Fruit fly (Drosophila melanogaster): Measurements from ENCODE around the gene mRpL12.

Gene mRpL12

DNA sequence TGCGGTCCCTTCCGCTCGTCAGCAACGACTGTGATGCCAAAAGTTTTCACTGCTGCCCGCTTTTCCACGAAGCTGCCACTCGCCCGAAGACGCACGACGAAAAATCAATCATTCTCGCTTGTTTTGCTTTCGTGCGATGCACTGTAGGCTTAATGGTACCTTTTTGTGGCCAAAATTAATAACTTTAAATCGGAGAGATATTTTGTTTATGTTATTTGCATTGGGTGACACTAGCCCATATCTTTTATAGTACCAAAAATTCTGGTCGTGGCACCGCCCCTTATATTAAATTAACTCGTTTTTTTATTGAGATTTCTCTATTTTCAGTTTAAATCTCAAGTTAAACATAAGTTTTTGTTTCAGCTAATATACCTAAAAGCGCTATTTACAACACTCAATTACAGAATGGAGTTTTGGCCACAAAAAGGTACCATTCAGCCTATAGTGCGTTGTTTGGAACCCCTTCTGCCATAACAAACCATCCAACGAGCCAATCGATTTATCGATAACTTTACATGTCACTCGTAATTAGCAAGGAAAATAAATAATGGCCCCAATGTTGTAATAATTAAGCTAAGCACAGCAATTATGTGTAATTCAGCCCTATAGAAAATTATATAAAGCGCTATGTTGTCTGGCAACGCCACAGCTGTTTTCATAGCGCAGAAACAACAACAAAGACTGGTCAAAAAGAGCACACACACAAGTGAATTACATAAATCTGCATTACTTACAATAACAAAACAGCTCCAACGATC lies 3.2 kb upstream of the mRpL12 start:
- TF ChIP-seq CG8478 (optimal IDR thresholded peaks at IDR 0.05), result no peak
- TF ChIP-seq CTCF (optimal IDR thresholded peaks at IDR 0.05), result no peak

DNA sequence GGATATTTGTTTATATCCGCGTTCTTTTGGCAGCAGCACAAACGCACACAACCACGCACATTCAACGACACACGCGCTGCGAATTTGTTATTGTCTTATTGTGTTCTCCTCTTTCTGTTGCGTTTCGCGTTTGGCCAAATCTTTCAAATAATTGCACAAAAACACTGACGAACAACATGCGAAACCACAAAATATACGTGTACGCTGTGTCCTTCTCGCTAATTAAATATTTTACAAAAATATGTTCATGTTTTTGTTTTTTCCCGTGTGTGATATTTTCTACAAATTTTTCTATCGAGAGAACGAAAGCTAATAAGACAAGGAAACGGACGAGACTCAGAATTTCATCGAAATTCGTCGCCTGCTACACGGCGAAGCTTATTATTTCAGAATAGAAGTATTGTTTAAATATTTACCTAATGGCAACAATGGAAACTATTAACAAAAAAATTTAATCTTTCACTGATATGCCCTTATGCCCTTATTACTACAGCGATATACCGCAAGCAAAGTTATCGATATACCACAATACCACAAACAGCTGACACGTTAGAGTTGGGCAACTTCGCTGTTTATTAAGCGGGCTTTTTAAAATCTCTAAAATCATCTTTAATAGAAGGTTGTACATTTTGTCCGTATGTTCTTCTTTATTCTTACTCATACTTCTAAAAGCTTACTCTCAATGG lies 2.5 kb upstream of the mRpL12 start, which contains the start of the genes CG43783 and orb2:
CG43783 (minus strand) TSS at position 311 of the 686 bp plus-strand sequence.
orb2 (minus strand) TSS at position 502 of the 686 bp plus-strand sequence.
- no peak for TF ChIP-seq CG8478 (optimal IDR thresholded peaks at IDR 0.05)
- no peak for TF ChIP-seq CTCF (optimal IDR thresholded peaks at IDR 0.05)

DNA sequence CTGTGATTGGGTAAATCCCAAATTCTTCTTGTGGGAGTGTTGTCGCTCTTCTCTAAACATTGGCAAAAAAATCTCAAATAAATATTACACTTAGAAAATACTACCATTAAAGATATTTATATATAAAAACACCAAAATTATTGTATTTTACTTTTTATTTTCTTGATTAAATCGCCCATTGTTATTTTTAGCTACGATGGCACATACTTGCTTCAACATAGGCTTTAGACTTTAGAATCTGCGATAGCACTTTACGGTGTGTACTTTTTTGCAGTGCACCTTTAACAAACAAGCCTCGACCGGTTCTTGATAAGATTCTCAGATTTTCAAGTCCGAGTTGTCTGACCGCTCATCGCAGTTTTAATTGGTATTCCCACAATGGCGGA lies 1.9 kb upstream of the mRpL12 start, which contains the start of gene GNBP3:
GNBP3 (plus strand) TSS at position 374 of the 386 bp plus-strand sequence.
- TF ChIP-seq CTCF (optimal IDR thresholded peaks at IDR 0.05) (no peak), CG8478 (optimal IDR thresholded peaks at IDR 0.05) (no peak)

DNA sequence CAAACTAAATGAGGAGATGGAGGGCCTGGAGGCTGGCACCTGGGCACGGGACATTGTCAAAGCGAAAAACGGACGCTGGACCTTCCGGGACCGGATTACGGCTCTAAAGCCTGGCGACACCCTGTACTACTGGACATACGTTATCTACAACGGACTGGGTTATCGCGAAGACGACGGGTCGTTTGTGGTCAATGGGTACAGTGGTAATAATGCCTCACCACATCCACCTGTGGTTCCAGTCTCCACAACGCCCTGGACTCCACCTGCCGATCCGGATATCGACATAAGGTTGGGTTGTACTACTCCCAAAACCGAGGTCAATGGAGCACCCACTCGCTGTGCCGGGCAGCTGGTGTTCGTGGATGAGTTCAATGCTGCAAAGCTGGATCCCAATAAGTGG lies 1.4 kb upstream of the mRpL12 start:
- no peak for TF ChIP-seq CG8478 (optimal IDR thresholded peaks at IDR 0.05)
- no peak for TF ChIP-seq CTCF (optimal IDR thresholded peaks at IDR 0.05)

DNA sequence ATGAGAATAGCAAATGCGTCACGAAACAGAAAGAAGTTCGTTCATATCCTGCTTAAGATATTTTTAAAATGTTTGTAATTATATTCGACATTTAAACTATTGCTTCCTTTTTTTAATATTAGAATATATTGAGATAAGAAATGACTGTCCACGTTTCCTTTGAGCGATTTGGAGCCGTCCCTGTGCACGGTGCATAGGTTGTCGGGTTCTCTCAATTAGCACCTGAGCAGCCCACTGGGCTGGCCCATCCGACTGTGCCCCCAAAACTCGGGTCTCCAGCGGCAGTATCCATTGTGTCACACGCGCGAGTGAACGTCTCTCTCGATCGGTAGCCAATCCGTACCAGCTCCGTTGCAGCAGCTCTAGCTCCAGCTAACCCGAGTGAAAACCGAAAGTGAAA lies 2.0 kb downstream of the mRpL12 start, which contains the start of gene CG13313:
CG13313 (plus strand) TSS at position 301 of the 400 bp plus-strand sequence.
- TF ChIP-seq CTCF (optimal IDR thresholded peaks at IDR 0.05), result no peak

DNA sequence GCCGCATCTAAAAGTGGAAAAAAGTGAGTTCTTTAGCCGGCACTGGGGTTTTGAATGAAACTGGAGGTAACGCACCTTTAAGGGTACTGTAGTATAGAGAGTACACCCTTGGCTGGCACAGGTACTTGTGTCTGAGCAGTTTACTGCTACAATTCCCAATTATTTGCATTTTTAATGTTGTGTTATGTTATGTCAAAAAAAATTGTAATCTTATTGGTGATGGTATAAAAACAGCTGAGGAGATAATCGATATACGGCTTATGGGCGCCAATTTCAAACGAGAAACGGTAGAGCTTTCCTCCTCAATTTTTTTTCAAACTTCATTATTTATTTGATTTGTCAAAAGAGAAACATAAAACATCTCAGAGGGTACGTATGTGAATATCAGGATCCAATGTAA lies 7.9 kb downstream of the mRpL12 start, which contains the start of gene ValRS-m:
ValRS-m (minus strand) TSS at position 312 of the 400 bp plus-strand sequence.
- TF ChIP-seq CG8478 (optimal IDR thresholded peaks at IDR 0.05), result no peak
- no peak for TF ChIP-seq CTCF (optimal IDR thresholded peaks at IDR 0.05)

DNA sequence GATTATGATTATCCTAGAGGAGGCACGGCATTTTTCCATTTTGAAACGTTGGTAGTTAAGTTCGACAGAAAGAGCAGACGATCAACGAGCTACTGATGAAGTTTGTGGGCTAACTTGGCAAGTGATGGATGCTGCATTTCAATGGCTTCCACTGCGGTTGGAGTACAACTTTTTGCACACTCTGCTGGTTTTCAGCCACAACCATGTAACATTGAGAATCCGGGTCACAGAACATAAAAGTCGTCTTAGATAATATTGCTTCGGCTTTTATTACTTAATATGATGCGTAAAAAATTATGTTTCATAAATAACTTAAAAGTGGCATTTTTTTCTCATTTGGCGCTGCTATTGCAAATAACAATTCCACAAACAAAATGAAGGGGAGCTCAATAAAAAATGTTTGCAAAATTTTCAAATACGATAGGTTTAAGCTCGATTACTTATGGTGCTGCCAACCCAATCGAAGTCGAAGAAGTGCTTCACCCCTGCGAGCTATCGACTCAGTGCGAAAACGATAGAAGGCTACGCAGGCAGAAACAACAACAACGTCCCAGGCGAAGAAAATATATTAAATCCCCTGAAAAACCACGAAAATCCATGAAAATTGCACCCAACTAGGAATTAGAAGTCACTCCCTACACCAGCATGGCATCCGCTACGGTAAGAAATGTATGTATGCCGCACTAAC lies 9.9 kb downstream of the mRpL12 start, which contains the start of the genes CG5653 and CG5021:
CG5653 (minus strand) TSS at position 51 of the 688 bp plus-strand sequence.
CG5021 (plus strand) TSS at position 506 of the 688 bp plus-strand sequence.
- no peak for TF ChIP-seq CTCF (optimal IDR thresholded peaks at IDR 0.05)
- no peak for TF ChIP-seq CG8478 (optimal IDR thresholded peaks at IDR 0.05)

DNA sequence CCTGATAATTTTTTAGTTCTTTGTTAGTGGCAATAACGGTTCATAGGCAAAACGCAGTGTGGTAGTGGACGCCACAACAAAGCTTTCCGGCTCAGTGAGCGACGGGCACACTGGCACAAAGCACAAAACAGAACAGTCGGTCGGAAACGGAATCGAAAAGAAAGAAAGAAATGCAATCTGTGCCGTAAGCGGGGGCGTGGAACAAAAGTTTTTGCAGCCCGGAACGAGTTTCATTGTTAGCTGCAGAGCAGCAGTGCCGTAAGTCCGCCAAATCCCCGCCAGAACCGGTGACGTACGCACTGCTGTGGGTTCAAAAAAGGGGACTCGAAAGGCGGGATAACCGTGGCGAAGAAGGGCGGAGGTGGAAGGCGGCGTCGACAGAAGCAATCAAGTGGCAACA lies 11.8 kb downstream of the mRpL12 start, which contains the start of gene CG5026:
CG5026 (plus strand) TSS at position 92 of the 400 bp plus-strand sequence.
- no peak for TF ChIP-seq CG8478 (optimal IDR thresholded peaks at IDR 0.05)
- no peak for TF ChIP-seq CTCF (optimal IDR thresholded peaks at IDR 0.05)

DNA sequence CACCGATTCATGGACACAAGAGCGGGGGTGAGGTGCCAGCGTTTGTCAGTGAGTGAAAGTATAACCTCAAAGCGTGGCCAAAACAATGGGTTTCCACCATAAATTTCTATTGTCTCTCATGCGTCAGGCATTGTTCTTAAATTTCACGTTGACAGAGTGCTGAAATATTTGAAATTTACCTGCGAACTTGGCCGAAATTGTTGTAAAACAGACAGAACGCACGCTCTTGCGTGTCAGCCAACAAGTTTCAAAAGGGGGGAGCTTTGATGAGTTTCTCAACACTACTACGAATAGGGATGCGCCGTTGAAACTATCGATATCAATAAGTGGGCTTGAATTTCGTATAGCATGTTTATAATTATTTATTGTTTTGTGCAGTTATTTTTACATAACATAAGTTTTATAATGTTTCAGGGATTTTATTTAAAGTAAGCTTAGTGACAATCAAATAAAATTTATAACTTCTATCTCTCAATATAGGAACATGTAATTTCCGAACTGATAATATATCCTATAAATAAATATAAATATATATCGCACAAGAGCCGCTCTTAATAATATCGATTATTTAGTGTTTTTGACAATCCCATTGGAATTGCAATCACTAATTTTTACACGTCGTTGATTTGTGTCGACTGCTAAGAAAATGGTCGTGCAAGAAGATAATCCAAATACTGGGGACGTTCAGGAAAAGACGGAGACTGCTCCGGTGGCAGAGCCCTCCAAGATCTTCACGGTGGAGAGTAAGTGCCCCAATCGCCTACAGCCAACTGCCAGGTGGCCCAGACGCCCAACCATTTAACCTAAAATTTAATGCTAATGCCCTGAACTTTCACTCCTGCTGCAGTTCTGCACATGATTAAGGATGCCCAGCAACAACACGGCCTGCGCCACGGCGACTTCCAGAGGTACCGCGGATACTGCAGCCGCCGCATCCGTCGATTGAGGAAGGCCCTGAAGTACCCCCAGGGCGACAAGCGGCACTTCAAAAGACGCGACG lies 18.2 kb downstream of the mRpL12 start, which contains the start of the genes pix and Srp68:
pix (minus strand) TSS at position 288 of the 1,000 bp plus-strand sequence.
Srp68 (plus strand) TSS at position 569 of the 1,000 bp plus-strand sequence.
- TF ChIP-seq CTCF (optimal IDR thresholded peaks at IDR 0.05) (no peak), CG8478 (optimal IDR thresholded peaks at IDR 0.05) (no peak)

DNA sequence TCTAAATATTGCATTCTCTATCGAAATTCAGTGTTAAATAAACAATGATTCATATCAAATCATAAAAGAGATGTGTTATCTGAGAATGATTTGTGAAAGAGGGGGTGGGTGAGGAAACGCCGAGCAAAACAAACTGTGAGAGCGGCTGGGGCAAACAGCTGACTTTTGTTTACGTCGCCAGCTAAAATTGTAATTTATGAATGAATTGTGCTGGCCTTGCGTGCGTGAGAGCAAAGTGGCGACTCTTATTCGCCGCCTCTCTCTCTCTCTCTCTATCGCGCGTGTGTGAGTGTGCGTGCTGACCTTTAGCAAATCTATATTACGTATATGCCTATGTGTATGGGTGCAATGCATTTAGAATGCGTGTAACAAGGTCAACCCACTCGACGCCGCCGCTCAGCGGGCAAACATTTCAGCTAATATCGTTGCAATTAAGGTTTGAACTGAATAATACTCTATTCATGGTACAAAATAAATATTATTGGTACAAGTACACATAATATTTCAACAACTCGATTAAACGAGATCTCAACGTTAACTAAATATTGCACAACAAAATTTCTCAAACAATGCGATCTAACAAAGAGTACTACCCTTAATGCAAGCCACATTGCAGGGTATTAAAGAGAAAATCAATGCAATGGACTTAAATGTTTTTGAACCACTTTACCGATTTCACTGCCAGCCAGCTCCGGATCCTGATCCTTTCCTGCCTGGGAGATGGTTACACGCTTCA lies 22.3 kb downstream of the mRpL12 start:
- TF ChIP-seq CTCF (optimal IDR thresholded peaks at IDR 0.05) (no peak), CG8478 (optimal IDR thresholded peaks at IDR 0.05) (no peak)

DNA sequence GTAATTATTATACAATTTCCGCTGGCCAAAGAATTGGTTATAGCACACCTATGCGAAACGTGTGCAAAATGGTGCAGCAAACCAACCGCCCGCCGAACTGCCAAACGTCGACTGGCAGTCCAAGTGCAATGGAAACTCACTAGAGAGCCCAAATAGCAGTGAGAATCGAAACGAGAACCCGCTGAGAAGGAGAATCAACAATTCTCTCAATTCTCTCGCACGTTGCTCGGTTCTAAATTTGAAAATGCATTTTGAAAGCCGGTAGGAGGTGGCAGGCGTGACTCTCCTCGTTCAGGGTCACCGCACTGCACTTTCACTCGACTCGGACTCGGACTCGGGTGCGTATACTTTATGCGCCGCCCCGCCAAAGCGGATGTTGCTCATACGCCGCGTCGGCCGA lies 23.2 kb downstream of the mRpL12 start, which contains the start of gene CG5644:
CG5644 (minus strand) TSS at position 101 of the 400 bp plus-strand sequence.
- TF ChIP-seq CG8478 (optimal IDR thresholded peaks at IDR 0.05) (no peak), CTCF (optimal IDR thresholded peaks at IDR 0.05) (no peak)

DNA sequence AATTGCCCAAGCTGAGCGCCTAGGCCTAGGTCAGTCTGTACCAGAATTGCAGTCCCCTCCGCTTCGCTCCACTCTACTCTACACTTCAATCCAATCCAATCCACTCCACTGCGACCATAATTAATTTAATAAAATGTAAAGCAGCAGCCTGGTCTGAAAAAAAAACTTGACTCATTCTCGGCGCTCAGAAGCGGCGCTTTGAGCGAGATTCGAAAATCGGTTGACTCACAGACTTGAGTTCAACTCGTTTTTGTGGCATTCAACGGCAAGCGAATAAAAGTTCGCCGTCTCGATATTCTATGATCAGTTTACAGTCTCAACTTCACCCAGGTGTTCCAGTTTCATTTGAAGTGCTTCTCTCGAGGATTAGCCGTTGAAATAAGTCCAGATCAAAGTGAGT lies 24.9 kb downstream of the mRpL12 start, which contains the start of gene CG13314:
CG13314 (plus strand) TSS at position 301 of the 400 bp plus-strand sequence.
- TF ChIP-seq CG8478 (optimal IDR thresholded peaks at IDR 0.05) (no peak), CTCF (optimal IDR thresholded peaks at IDR 0.05) (no peak)

DNA sequence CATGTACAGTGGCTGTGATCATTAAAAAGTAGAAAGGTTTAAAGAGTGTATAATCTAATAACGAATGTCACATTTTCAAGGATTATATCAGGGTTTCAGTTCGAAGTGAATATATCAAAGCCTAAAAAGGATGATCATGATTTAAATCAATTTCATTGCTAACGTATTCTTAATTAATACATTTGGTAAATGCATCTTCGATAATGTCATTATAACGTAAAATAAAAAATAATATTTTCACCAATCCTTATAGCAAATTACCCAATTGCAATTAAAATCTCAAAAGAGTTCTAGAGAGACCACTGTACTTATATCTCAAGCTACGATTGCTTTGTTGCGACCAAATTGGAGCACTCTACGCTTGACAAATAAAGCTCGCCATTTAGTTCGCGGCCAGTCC lies 25.5 kb downstream of the mRpL12 start:
- TF ChIP-seq CG8478 (optimal IDR thresholded peaks at IDR 0.05), result no peak

Measured in S2 (cell line).